Fruit fly (Drosophila melanogaster) whole organism, wandering third instar larva: Measurements from ENCODE around the gene PH4alphaNE2.

Source experiments
- HLH106 ChIP-seq: fragments of 200-800 bp; optimal IDR thresholded peaks from 3 replicates; lab custom pipeline; 2019; ENCODE audit warnings: missing biosample characterization, mild to moderate bottlenecking, missing genetic modification characterization, moderate library complexity
- Hr78 ChIP-seq: fragments of >200 bp; optimal IDR thresholded peaks from 2 replicates; lab custom pipeline; 2017; ENCODE audit warnings: missing biosample characterization, missing genetic modification characterization
- dl ChIP-seq, 2 experiments: fragments of 175-275, 200-275 bp in 1 of 2; fragments of 200-275 bp in 1 of 2; sonication (Bioruptor generic); optimal IDR thresholded peaks; lab custom pipeline; 2018; ENCODE audit warnings: mild to moderate bottlenecking in 2 of 2, missing biosample characterization in 2 of 2, missing genetic modification characterization in 2 of 2, moderate library complexity in 2 of 2; ENCODE audit not compliant: partially characterized antibody in 2 of 2, insufficient read depth in 1 of 2
- lola ChIP-seq: fragments of >200 bp; optimal IDR thresholded peaks from 2 replicates; lab custom pipeline; 2017; ENCODE audit warnings: missing biosample characterization, missing genetic modification characterization
- psq ChIP-seq: fragments of 200-800 bp; sonication (Bioruptor generic); optimal IDR thresholded peaks from 3 replicates; lab custom pipeline; 2017; ENCODE audit warnings: missing biosample characterization, mild to moderate bottlenecking, missing genetic modification characterization, moderate library complexity
- sv ChIP-seq: fragments of 200-800 bp; sonication (Bioruptor generic); optimal IDR thresholded peaks from 3 replicates; lab custom pipeline; 2016; ENCODE audit warnings: missing biosample characterization, missing genetic modification characterization
- usp ChIP-seq: fragments of >200 bp; optimal IDR thresholded peaks from 2 replicates; lab custom pipeline; 2017; ENCODE audit warnings: missing biosample characterization, missing genetic modification characterization

- TF ChIP-seq usp (GFP tag; lab: Kevin White, UChicago), result no peak
- no peak for TF ChIP-seq HLH106
- TF ChIP-seq psq, result no peak
- TF ChIP-seq Hr78 (GFP tag; lab: Kevin White, UChicago), result no peak
- no peak for TF ChIP-seq lola (GFP tag; lab: Kevin White, UChicago)
- no peak for TF ChIP-seq sv (GFP tag; lab: Kevin White, UChicago)
- no peak for TF ChIP-seq dl (GFP tag; optimal IDR thresholded peaks at IDR 0.05; lab: Kevin White, UChicago; ENCODE audit: insufficient read depth in 1 of 2, partially characterized antibody in 2 of 2)
Observed at dm6 chr3R:30474667-30475213, 37.3 kb downstream of the PH4alphaNE2 start.
